Worm (Caenorhabditis elegans): ENCODE results near the gene K04F1.9.

- TF ChIP-seq him-1 (tag; optimal IDR thresholded peaks at IDR 0.05) (no peak), W03F9.2 (tag; optimal IDR thresholded peaks at IDR 0.05) (no peak)
These were observed 2.8 kb upstream of the K04F1.9 start, which contains the start of gene irld-40 for ce11 chrV:1662270-1662669.
